Worm (Caenorhabditis elegans) whole organism, midembryonic: Measurements from ENCODE around the gene Y105C5B.20.

Experiments used
- cog-1 ChIP-seq: sonication (generic microtip); optimal IDR thresholded peaks from 2 replicates; lab custom pipeline; 2016; ENCODE audit warnings: missing genetic modification characterization, missing compliant biosample characterization
- flt-1 ChIP-seq: fragments of 200-800 bp; sonication (Bioruptor generic); IDR thresholded peaks from 2 replicates; pipeline ENCODE4 v1.3.6; 2022; ENCODE audit warnings: missing genetic modification characterization, missing compliant biosample characterization
- klf-2 ChIP-seq: fragments of 200-800 bp; sonication (Bioruptor generic); conservative IDR thresholded peaks from 2 replicates; pipeline ENCODE4 v1.3.6; 2022; ENCODE audit warnings: missing genetic modification reagents, missing genetic modification characterization, missing compliant biosample characterization
- med-1 ChIP-seq: sonication (generic microtip); optimal IDR thresholded peaks from 2 replicates; lab custom pipeline; 2017; ENCODE audit warnings: missing genetic modification characterization, mild to moderate bottlenecking, missing compliant biosample characterization, antibody characterized with exemption, missing genetic modification reagents; ENCODE audit not compliant: insufficient read depth
- ref-1 ChIP-seq: fragments of 200-800 bp; sonication (Bioruptor generic); conservative IDR thresholded peaks from 2 replicates; pipeline ENCODE4 v1.3.6; 2022; ENCODE audit warnings: missing genetic modification reagents, missing genetic modification characterization, missing compliant biosample characterization
- ztf-23 ChIP-seq: fragments of 200-800 bp; sonication (Bioruptor generic); IDR thresholded peaks from 2 replicates; pipeline ENCODE4 v1.3.6; 2022; ENCODE audit warnings: missing genetic modification reagents, missing genetic modification characterization, missing compliant biosample characterization
- ztf-29 ChIP-seq: fragments of 200-800 bp; sonication (Bioruptor generic); IDR thresholded peaks from 2 replicates; pipeline ENCODE4 v1.3.6; 2022; ENCODE audit warnings: missing genetic modification reagents, missing genetic modification characterization, missing compliant biosample characterization

ce11 chrIV:15951640-15952039 is 42.8 kb downstream of the Y105C5B.20 start, which contains the start of gene Y105C5B.15:
- no peak for TF ChIP-seq ztf-29 (GFP tag; lab: Robert Waterston, UW)
- no peak for TF ChIP-seq med-1 (GFP tag; lab: Kevin White, UChicago)
- TF ChIP-seq cog-1 (tag; lab: Kevin White, UChicago) = no peak
- no peak for TF ChIP-seq klf-2 (GFP tag; lab: Robert Waterston, UW)
- TF ChIP-seq ztf-23 = no peak
- no peak for TF ChIP-seq ref-1 (GFP tag; lab: Robert Waterston, UW)
- TF ChIP-seq flt-1 (GFP tag; lab: Robert Waterston, UW) = no peak
